Fruit fly (Drosophila melanogaster): ENCODE results near the gene Ir68a.

Ir68a gene

DNA sequence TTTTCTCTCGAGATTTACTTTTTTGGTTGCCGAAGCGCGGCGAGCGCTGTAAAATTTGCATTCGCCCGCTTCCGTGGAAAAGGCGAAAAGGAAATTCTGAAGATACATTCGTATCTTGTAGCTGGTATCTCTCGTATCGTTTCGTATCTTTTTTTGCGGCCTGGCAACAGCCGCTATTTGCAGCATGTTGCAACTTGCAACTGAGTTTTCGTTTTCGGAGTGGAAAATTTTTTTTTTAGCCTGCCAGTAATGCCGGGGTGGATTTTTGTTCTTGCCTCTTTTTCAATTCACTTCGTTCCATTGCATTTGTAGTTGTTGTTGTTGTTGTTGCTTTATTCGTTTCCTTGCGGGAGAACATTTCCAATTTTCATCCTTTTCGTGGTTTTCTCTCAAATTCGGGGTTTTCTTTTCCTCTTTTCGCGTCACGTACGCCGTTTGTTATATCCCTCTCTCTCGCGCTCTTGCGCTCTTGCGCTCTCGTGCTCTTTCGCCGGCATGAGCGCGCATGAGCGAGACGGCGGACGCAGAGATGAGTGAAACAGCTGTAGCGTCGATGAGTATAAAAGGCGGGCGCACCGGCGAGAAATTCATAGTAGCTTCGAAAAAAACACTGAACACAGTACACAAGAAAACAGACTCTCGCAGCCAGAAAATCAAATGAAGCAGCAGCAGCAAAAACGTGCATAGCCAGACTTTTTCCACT lies 15.9 kb upstream of the Ir68a start, which contains the start of gene scyl (continued):
- TF ChIP-seq CG17385 (GFP tag; optimal IDR thresholded peaks at IDR 0.05): peak; percentile 79
- peak; percentile 56 for TF ChIP-seq unpg (GFP tag; optimal IDR thresholded peaks at IDR 0.05)
- peak; percentile 90 for TF ChIP-seq sqz (GFP tag; optimal IDR thresholded peaks at IDR 0.05)
- TF ChIP-seq tap (tag; optimal IDR thresholded peaks at IDR 0.05): peak; percentile 40
- TF ChIP-seq oc (tag; optimal IDR thresholded peaks at IDR 0.05): peak; percentile 74
- TF ChIP-seq CG13123 (GFP tag; optimal IDR thresholded peaks at IDR 0.05): peak; percentile 23
- peak; percentile 39 for TF ChIP-seq CG33213 (GFP tag; optimal IDR thresholded peaks at IDR 0.05)
- TF ChIP-seq lilli (GFP tag; optimal IDR thresholded peaks at IDR 0.05): peak; percentile 83
- peak; percentile 68 for TF ChIP-seq cad (GFP tag; optimal IDR thresholded peaks at IDR 0.05)
- TF ChIP-seq wek (GFP tag; optimal IDR thresholded peaks at IDR 0.05): peak; percentile 56
- no peak for TF ChIP-seq Aef1 (GFP tag; IDR thresholded peaks at IDR 0.05)
- TF ChIP-seq CTCF (GFP tag; optimal IDR thresholded peaks at IDR 0.05): peak; percentile 59
- TF ChIP-seq gfzf (GFP tag; optimal IDR thresholded peaks at IDR 0.05): no peak
- TF ChIP-seq CG3163 (GFP tag; optimal IDR thresholded peaks at IDR 0.05): peak; percentile 95
- peak; percentile 48 for TF ChIP-seq grau (tag; optimal IDR thresholded peaks at IDR 0.05)
- TF ChIP-seq CG10654 (GFP tag; optimal IDR thresholded peaks at IDR 0.05): no peak
- peak; percentile 39 for TF ChIP-seq CG5245 (GFP tag; optimal IDR thresholded peaks at IDR 0.05)
- TF ChIP-seq wor (GFP tag; IDR thresholded peaks at IDR 0.05): no peak
- peak; percentile 99 for TF ChIP-seq CG15479 (GFP tag; optimal IDR thresholded peaks at IDR 0.05)
- peak; percentile 11 for TF ChIP-seq CG10147 (GFP tag; optimal IDR thresholded peaks at IDR 0.05)
- peak; percentile 61 for TF ChIP-seq CG6854 (GFP tag; optimal IDR thresholded peaks at IDR 0.05)
- TF ChIP-seq dpn (GFP tag; optimal IDR thresholded peaks at IDR 0.05): peak; percentile 46 to 59
- peak; percentile 97 for TF ChIP-seq z (GFP tag; IDR thresholded peaks at IDR 0.05)
- no peak for TF ChIP-seq br (optimal IDR thresholded peaks at IDR 0.05)
- peak; percentile 63 for TF ChIP-seq CrebB (tag; optimal IDR thresholded peaks at IDR 0.05)
- TF ChIP-seq fd64A (GFP tag; optimal IDR thresholded peaks at IDR 0.05): peak; percentile 74
- TF ChIP-seq Neu2 (GFP tag; optimal IDR thresholded peaks at IDR 0.05; ENCODE audit: borderline replicate concordance): peak; percentile 18
- TF ChIP-seq pros (GFP tag; optimal IDR thresholded peaks at IDR 0.05): peak; percentile 94
- no peak for TF ChIP-seq CG6654 (GFP tag; optimal IDR thresholded peaks at IDR 0.05)
- 0 out of 3 replicates have a peak, but pooled peaks have one; percentile 27 for TF ChIP-seq ase (GFP tag; IDR thresholded peaks at IDR 0.05)
- no peak for TF ChIP-seq CG43689 (GFP tag; IDR thresholded peaks at IDR 0.05)
- TF ChIP-seq CG15073 (GFP tag; optimal IDR thresholded peaks at IDR 0.05): no peak
- peak; percentile 67 for TF ChIP-seq odd (GFP tag; optimal IDR thresholded peaks at IDR 0.05)
- peak; percentile 50 for TF ChIP-seq CG11398 (GFP tag; optimal IDR thresholded peaks at IDR 0.05)
- peak; percentile 75 for TF ChIP-seq HLHmδ (GFP tag; optimal IDR thresholded peaks at IDR 0.05)
- TF ChIP-seq ara (GFP tag; IDR thresholded peaks at IDR 0.05): peak; percentile 60; the same call in 1 of the 2 replicates
- peak; percentile 29 for TF ChIP-seq corto (GFP tag; optimal IDR thresholded peaks at IDR 0.05)
- TF ChIP-seq HmgZ (tag; optimal IDR thresholded peaks at IDR 0.05): peak; percentile 69
- TF ChIP-seq unc-4 (GFP tag; IDR thresholded peaks at IDR 0.05; ENCODE audit: partially characterized antibody): no peak
- TF ChIP-seq zen (tag; optimal IDR thresholded peaks at IDR 0.05): peak; percentile 47
- peak; percentile 67 for TF ChIP-seq CG6813 (GFP tag; optimal IDR thresholded peaks at IDR 0.05)
- TF ChIP-seq CG17568 (GFP tag; optimal IDR thresholded peaks at IDR 0.05): peak; percentile 85
- TF ChIP-seq Eip74EF (GFP tag; optimal IDR thresholded peaks at IDR 0.05): peak in 1 of 2 experiments; percentile 62
- TF ChIP-seq HLH3B (GFP tag; IDR thresholded peaks at IDR 0.05): peak; percentile 54; the same call in 1 of the 2 replicates
- TF ChIP-seq jigr1 (GFP tag; IDR thresholded peaks at IDR 0.05): no peak
- no peak for TF ChIP-seq esg (GFP tag; conservative IDR thresholded peaks at IDR 0.05)
- TF ChIP-seq sisA (GFP tag; IDR thresholded peaks at IDR 0.05): no peak
- peak; percentile 14 for TF ChIP-seq jumu (GFP tag; optimal IDR thresholded peaks at IDR 0.05)
- TF ChIP-seq Lpt (GFP tag; optimal IDR thresholded peaks at IDR 0.05): no peak
- peak; percentile 88; the same call in 2 of the 3 replicates for TF ChIP-seq gce (GFP tag; IDR thresholded peaks at IDR 0.05)

Measured in whole organism, embryonic.